Fruit fly (Drosophila melanogaster) whole organism, embryonic: ENCODE measurements around the gene CG12581.
A peak's percentile ranks its signal among the peaks of the same experiment; 100 is the strongest.

Experiments
- ATbp ChIP-seq: fragments of 200-800 bp; sonication (Bioruptor generic); optimal IDR thresholded peaks from 2 replicates; lab custom pipeline; 2017; ENCODE audit warnings: missing biosample characterization, mild to moderate bottlenecking, missing genetic modification characterization, missing genetic modification reagents
- Bteb2 ChIP-seq: fragments of 200-800 bp; sonication (Bioruptor generic); optimal IDR thresholded peaks from 2 replicates; lab custom pipeline; 2016; ENCODE audit warnings: missing biosample characterization, missing genetic modification characterization
- CG10209 ChIP-seq: fragments of 200-800 bp; sonication (Bioruptor generic); optimal IDR thresholded peaks from 3 replicates; lab custom pipeline; 2017; ENCODE audit warnings: missing biosample characterization, mild to moderate bottlenecking, missing genetic modification characterization, missing genetic modification reagents
- CG10321 ChIP-seq: fragments of 200-800 bp; sonication (Bioruptor generic); IDR thresholded peaks from 2 replicates; pipeline ENCODE4 v1.3.6; 2022; ENCODE audit warnings: missing biosample characterization, missing genetic modification characterization
- CG10959 ChIP-seq: fragments of 200-800 bp; sonication (Bioruptor generic); IDR thresholded peaks from 2 replicates; pipeline ENCODE4 v1.3.6; 2022; ENCODE audit warnings: missing biosample characterization, missing genetic modification characterization
- CG10979 ChIP-seq: fragments of 200-800 bp; sonication (Bioruptor generic); optimal IDR thresholded peaks from 2 replicates; lab custom pipeline; 2018; ENCODE audit warnings: missing biosample characterization, mild to moderate bottlenecking, missing genetic modification characterization, moderate library complexity
- CG11723 ChIP-seq: fragments of 200-800 bp; sonication (Bioruptor generic); optimal IDR thresholded peaks from 2 replicates; lab custom pipeline; 2017; ENCODE audit warnings: missing biosample characterization, mild to moderate bottlenecking, missing genetic modification characterization
- CG14860 ChIP-seq: fragments of 200-800 bp; sonication (Bioruptor generic); IDR thresholded peaks from 3 replicates; pipeline ENCODE4 v1.3.6; 2022; ENCODE audit warnings: missing biosample characterization, missing genetic modification characterization; ENCODE audit not compliant: partially characterized antibody
- CG15269 ChIP-seq: fragments of 200-800 bp; sonication (Bioruptor generic); optimal IDR thresholded peaks from 2 replicates; lab custom pipeline; 2018; ENCODE audit warnings: missing biosample characterization, mild to moderate bottlenecking, missing genetic modification characterization, moderate library complexity
- CG15601 ChIP-seq: fragments of 200-800 bp; sonication (Bioruptor generic); optimal IDR thresholded peaks from 3 replicates; lab custom pipeline; 2019; ENCODE audit warnings: missing biosample characterization, mild to moderate bottlenecking, missing genetic modification characterization, moderate library complexity
- CG1647 ChIP-seq: fragments of 200-800 bp; sonication (Bioruptor generic); optimal IDR thresholded peaks from 3 replicates; lab custom pipeline; 2016; ENCODE audit warnings: missing biosample characterization, missing genetic modification characterization
- CG17359 ChIP-seq: fragments of 200-800 bp; sonication (Bioruptor generic); optimal IDR thresholded peaks from 3 replicates; lab custom pipeline; 2018; ENCODE audit warnings: missing biosample characterization, mild to moderate bottlenecking, missing genetic modification characterization, moderate library complexity
- CG17912 ChIP-seq: fragments of 200-800 bp; sonication (Bioruptor generic); optimal IDR thresholded peaks from 2 replicates; lab custom pipeline; 2018; ENCODE audit warnings: missing biosample characterization, mild to moderate bottlenecking, missing genetic modification characterization
- CG1792 ChIP-seq: fragments of 200-800 bp; sonication (Bioruptor generic); optimal IDR thresholded peaks from 2 replicates; lab custom pipeline; 2016; ENCODE audit warnings: missing biosample characterization, missing genetic modification characterization
- CG30403 ChIP-seq: fragments of 200-800 bp; sonication (Bioruptor generic); optimal IDR thresholded peaks from 3 replicates; lab custom pipeline; 2016; ENCODE audit warnings: missing biosample characterization, missing genetic modification characterization
- CG34422 ChIP-seq: fragments of 200-800 bp; sonication (Bioruptor generic); IDR thresholded peaks from 3 replicates; pipeline ENCODE4 v1.3.6; 2022; ENCODE audit warnings: missing biosample characterization, missing genetic modification characterization
- CG4730 ChIP-seq: fragments of 200-800 bp; sonication (Bioruptor generic); IDR thresholded peaks from 2 replicates; pipeline ENCODE4 v1.3.6; 2022; ENCODE audit warnings: missing biosample characterization, missing genetic modification characterization
- CG8290 ChIP-seq, 3 experiments: fragments of 200-800 bp; sonication (Bioruptor generic); optimal IDR thresholded peaks; 2 replicates each; lab custom pipeline; 2016 to 2019; ENCODE audit warnings: missing biosample characterization in 3 of 3, missing genetic modification characterization in 3 of 3, mild to moderate bottlenecking in 2 of 3, moderate library complexity in 1 of 3
- CG8924 ChIP-seq: fragments of 200-800 bp; optimal IDR thresholded peaks from 3 replicates; lab custom pipeline; 2019; ENCODE audit warnings: missing biosample characterization, mild to moderate bottlenecking, missing genetic modification characterization, moderate library complexity
- CG9609 ChIP-seq: fragments of 200-800 bp; sonication (Bioruptor generic); optimal IDR thresholded peaks from 3 replicates; lab custom pipeline; 2016; ENCODE audit warnings: missing biosample characterization, missing genetic modification characterization
- CG9932 ChIP-seq: fragments of 200-800 bp; sonication (Bioruptor generic); IDR thresholded peaks from 2 replicates; pipeline ENCODE4 v1.3.6; 2022; ENCODE audit warnings: missing biosample characterization, missing genetic modification characterization
- CrebB ChIP-seq: fragments of 200-800 bp; sonication (Bioruptor generic); optimal IDR thresholded peaks from 3 replicates; lab custom pipeline; 2018; ENCODE audit warnings: missing biosample characterization, mild to moderate bottlenecking, missing genetic modification characterization
- Dbx ChIP-seq: fragments of 200-800 bp; sonication (Bioruptor generic); IDR thresholded peaks from 3 replicates; pipeline ENCODE4 v1.3.6; 2022; ENCODE audit warnings: missing biosample characterization, missing genetic modification characterization
- Doc2 ChIP-seq: fragments of 200-800 bp; sonication (Bioruptor generic); IDR thresholded peaks from 2 replicates; pipeline ENCODE4 v1.3.6; 2022; ENCODE audit warnings: missing biosample characterization, missing genetic modification characterization
- Fer3 ChIP-seq: fragments of 200-800 bp; sonication (Bioruptor generic); optimal IDR thresholded peaks from 2 replicates; lab custom pipeline; 2018; ENCODE audit warnings: missing biosample characterization, mild to moderate bottlenecking, missing genetic modification characterization, moderate library complexity
- GATAe ChIP-seq: fragments of 200-800 bp; sonication (Bioruptor generic); conservative IDR thresholded peaks from 2 replicates; pipeline ENCODE4 v1.3.6; 2022; ENCODE audit warnings: missing biosample characterization, missing genetic modification characterization
- HmgD ChIP-seq: fragments of 200-800 bp; sonication (Bioruptor generic); optimal IDR thresholded peaks from 3 replicates; lab custom pipeline; 2016; ENCODE audit warnings: missing biosample characterization, missing genetic modification characterization
- HmgZ ChIP-seq: fragments of 200-800 bp; sonication (Bioruptor generic); optimal IDR thresholded peaks from 2 replicates; lab custom pipeline; 2018; ENCODE audit warnings: missing biosample characterization, mild to moderate bottlenecking, missing genetic modification characterization
- Jarid2 ChIP-seq: fragments of 200-800 bp; sonication (Bioruptor generic); optimal IDR thresholded peaks from 3 replicates; lab custom pipeline; 2017; ENCODE audit warnings: mild to moderate bottlenecking, missing biosample characterization, missing genetic modification reagents, missing genetic modification characterization
- Kr ChIP-seq: fragments of 200-800 bp; sonication (Bioruptor generic); optimal IDR thresholded peaks from 2 replicates; lab custom pipeline; 2017; ENCODE audit warnings: missing biosample characterization, mild to moderate bottlenecking, missing genetic modification characterization
- Mes4 ChIP-seq: fragments of 200-800 bp; sonication (Bioruptor generic); optimal IDR thresholded peaks from 2 replicates; lab custom pipeline; 2016; ENCODE audit warnings: missing biosample characterization, missing genetic modification characterization
- NK7.1 ChIP-seq: fragments of 200-800 bp; sonication (Bioruptor generic); optimal IDR thresholded peaks from 3 replicates; lab custom pipeline; 2016; ENCODE audit warnings: missing biosample characterization, missing genetic modification characterization
- TFAM ChIP-seq: fragments of 200-800 bp; sonication (Bioruptor generic); optimal IDR thresholded peaks from 2 replicates; lab custom pipeline; 2017; ENCODE audit warnings: missing biosample characterization, missing genetic modification characterization, inconsistent platforms
- Usf ChIP-seq: fragments of 200-800 bp; sonication (Bioruptor generic); optimal IDR thresholded peaks from 2 replicates; lab custom pipeline; 2017; ENCODE audit warnings: missing genotype, missing biosample characterization, missing genetic modification characterization
- Vsx1 ChIP-seq: fragments of 200-800 bp; sonication (Bioruptor generic); optimal IDR thresholded peaks from 2 replicates; lab custom pipeline; 2017; ENCODE audit warnings: missing biosample characterization, mild to moderate bottlenecking, missing genetic modification characterization, missing genetic modification reagents
- bcd ChIP-seq: fragments of 200-800 bp; sonication (Bioruptor generic); optimal IDR thresholded peaks from 2 replicates; lab custom pipeline; 2017; ENCODE audit warnings: missing biosample characterization, mild to moderate bottlenecking, missing genetic modification characterization
- caup ChIP-seq: fragments of 200-800 bp; sonication (Bioruptor generic); optimal IDR thresholded peaks from 3 replicates; lab custom pipeline; 2017; ENCODE audit warnings: missing biosample characterization, mild to moderate bottlenecking, missing genetic modification characterization, moderate library complexity; ENCODE audit not compliant: severe bottlenecking
- crc ChIP-seq: fragments of 200-800 bp; sonication (Bioruptor generic); optimal IDR thresholded peaks from 2 replicates; lab custom pipeline; 2016; ENCODE audit warnings: missing biosample characterization, missing genetic modification characterization
- ems ChIP-seq: fragments of 200-800 bp; sonication (Bioruptor generic); optimal IDR thresholded peaks from 3 replicates; lab custom pipeline; 2016; ENCODE audit warnings: missing biosample characterization, missing genetic modification characterization
- en ChIP-seq: fragments of 200-800 bp; sonication (Bioruptor generic); optimal IDR thresholded peaks from 2 replicates; lab custom pipeline; 2016; ENCODE audit warnings: missing biosample characterization, missing genetic modification characterization
- grau ChIP-seq: fragments of 200-800 bp; optimal IDR thresholded peaks from 3 replicates; lab custom pipeline; 2019; ENCODE audit warnings: missing biosample characterization, mild to moderate bottlenecking, missing genetic modification characterization, moderate library complexity
- kah ChIP-seq: fragments of 200-800 bp; sonication (Bioruptor generic); optimal IDR thresholded peaks from 2 replicates; lab custom pipeline; 2018; ENCODE audit warnings: missing biosample characterization, mild to moderate bottlenecking, missing genetic modification characterization
- lilli ChIP-seq: fragments of 200-800 bp; sonication (Bioruptor generic); optimal IDR thresholded peaks from 3 replicates; lab custom pipeline; 2016; ENCODE audit warnings: missing biosample characterization, missing genetic modification characterization
- lola ChIP-seq, 3 experiments: fragments of >200 bp in 2 of 3; fragments of 200-800 bp in 1 of 3; sonication (Bioruptor generic) in 1 of 3; optimal IDR thresholded peaks; 2 replicates each; lab custom pipeline; 2017 to 2019; ENCODE audit warnings: missing biosample characterization in 3 of 3, missing genetic modification characterization in 3 of 3, mild to moderate bottlenecking in 1 of 3, moderate library complexity in 1 of 3
- nau ChIP-seq: fragments of 200-800 bp; sonication (Bioruptor generic); optimal IDR thresholded peaks from 3 replicates; lab custom pipeline; 2017; ENCODE audit warnings: missing biosample characterization, mild to moderate bottlenecking, missing genetic modification characterization, missing genetic modification reagents
- otp ChIP-seq: fragments of 200-800 bp; sonication (Bioruptor generic); IDR thresholded peaks from 3 replicates; pipeline ENCODE4, ENCODE4 v1.3.6; 2022; ENCODE audit warnings: missing biosample characterization, missing genetic modification characterization
- pita ChIP-seq: fragments of 200-800 bp; sonication (Bioruptor generic); optimal IDR thresholded peaks from 2 replicates; lab custom pipeline; 2017; ENCODE audit warnings: missing biosample characterization, mild to moderate bottlenecking, missing genetic modification characterization
- repo ChIP-seq: fragments of 200-800 bp; sonication (Bioruptor generic); optimal IDR thresholded peaks from 2 replicates; lab custom pipeline; 2016; ENCODE audit warnings: missing biosample characterization, missing genetic modification characterization
- slou ChIP-seq: fragments of 200-800 bp; sonication (Bioruptor generic); optimal IDR thresholded peaks from 3 replicates; lab custom pipeline; 2016; ENCODE audit warnings: missing biosample characterization, missing genetic modification characterization
- sob ChIP-seq: fragments of 200-800 bp; sonication (Bioruptor generic); IDR thresholded peaks from 2 replicates; pipeline ENCODE4 v1.3.6; 2022; ENCODE audit warnings: missing biosample characterization, missing genetic modification characterization
- tll ChIP-seq, 2 experiments: fragments of 200-800 bp in 1 of 2; fragments of >200 bp in 1 of 2; sonication (Bioruptor generic) in 1 of 2; optimal IDR thresholded peaks; 2 replicates each; lab custom pipeline; 2017 to 2019; ENCODE audit warnings: missing biosample characterization in 2 of 2, missing genetic modification characterization in 2 of 2, mild to moderate bottlenecking in 1 of 2, moderate library complexity in 1 of 2

CG12581 gene

dm6 chr3R:4197055-4197454 lies 22.6 kb downstream of the CG12581 start, which contains the start of gene beta-Man (continued):
- TF ChIP-seq CG15269 (tag; lab: Kevin White, UChicago) (no peak), nau (GFP tag; lab: Kevin White, UChicago) (no peak), Doc2 (GFP tag; lab: Robert Waterston, UW) (no peak), TFAM (GFP tag; lab: Kevin White, UChicago) (no peak), CG17359 (tag; lab: Kevin White, UChicago) (no peak), Kr (GFP tag; lab: Kevin White, UChicago) (no peak), CG10321 (GFP tag; lab: Robert Waterston, UW) (no peak), CG1647 (GFP tag; lab: Kevin White, UChicago) (no peak), Usf (GFP tag; lab: Kevin White, UChicago) (no peak), NK7.1 (no peak), Fer3 (tag; lab: Kevin White, UChicago) (no peak), pita (GFP tag; lab: Kevin White, UChicago) (no peak), CG1792 (no peak), slou (GFP tag; lab: Kevin White, UChicago) (no peak), GATAe (GFP tag; lab: Robert Waterston, UW) (no peak), CrebB (tag; lab: Kevin White, UChicago) (peak; percentile 12), otp (GFP tag; lab: Robert Waterston, UW) (no peak), lilli (GFP tag; lab: Kevin White, UChicago) (no peak), CG9932 (GFP tag; lab: Robert Waterston, UW) (no peak), CG30403 (no peak), kah (GFP tag; lab: Kevin White, UChicago) (no peak), CG34422 (GFP tag; lab: Robert Waterston, UW) (no peak), CG10959 (no peak), tll (GFP tag; optimal IDR thresholded peaks at IDR 0.05; lab: Kevin White, UChicago) (no peak), CG10209 (GFP tag; lab: Kevin White, UChicago) (no peak), caup (no peak), bcd (GFP tag; lab: Kevin White, UChicago) (no peak), repo (no peak), Dbx (no peak), ATbp (GFP tag; lab: Kevin White, UChicago) (no peak), HmgD (GFP tag; lab: Kevin White, UChicago) (no peak), CG11723 (GFP tag; lab: Kevin White, UChicago) (no peak), en (GFP tag; lab: Kevin White, UChicago) (no peak), CG8924 (no peak), ems (GFP tag; lab: Kevin White, UChicago) (no peak), CG4730 (no peak), crc (no peak), Vsx1 (GFP tag; lab: Kevin White, UChicago) (no peak), grau (tag; lab: Kevin White, UChicago) (no peak), CG14860 (no peak), CG9609 (no peak), CG8290 (GFP tag; optimal IDR thresholded peaks at IDR 0.05; lab: Kevin White, UChicago) (peak; percentile 33), CG8290 (tag; optimal IDR thresholded peaks at IDR 0.05; lab: Kevin White, UChicago) (peak in 1 of 2 experiments; percentile 60), Bteb2 (no peak), HmgZ (tag; lab: Kevin White, UChicago) (peak; percentile 50), CG15601 (tag; lab: Kevin White, UChicago) (no peak), Jarid2 (GFP tag; lab: Kevin White, UChicago) (peak; percentile 60), CG10979 (tag; lab: Kevin White, UChicago) (no peak), sob (GFP tag; lab: Robert Waterston, UW) (no peak), CG17912 (no peak), Mes4 (GFP tag; lab: Kevin White, UChicago) (no peak), lola (GFP tag; optimal IDR thresholded peaks at IDR 0.05; lab: Kevin White, UChicago) (no peak)
